Worm (Caenorhabditis elegans) whole organism, mixed stage, embryonic: Measurements from ENCODE around the gene Y52E8A.6.

Experiments
- M03D4.4 ChIP-seq: sonication (generic microtip); optimal IDR thresholded peaks from 2 replicates; lab custom pipeline; 2017; ENCODE audit warnings: mild to moderate bottlenecking, missing genetic modification characterization, missing compliant biosample characterization
- ceh-39 ChIP-seq: fragments of 150-350 bp; optimal IDR thresholded peaks from 2 replicates; lab custom pipeline; 2014; ENCODE audit warnings: missing biosample characterization, missing genetic modification characterization
- elt-3 ChIP-seq: fragments of 150-350 bp; optimal IDR thresholded peaks from 2 replicates; lab custom pipeline; 2014; ENCODE audit warnings: missing biosample characterization, missing genetic modification characterization
- lsy-2 ChIP-seq: fragments of 150-350 bp; optimal IDR thresholded peaks from 2 replicates; lab custom pipeline; 2014; ENCODE audit warnings: missing biosample characterization, missing genetic modification characterization
- nhr-12 ChIP-seq: fragments of 150-350 bp; optimal IDR thresholded peaks from 2 replicates; lab custom pipeline; 2014; ENCODE audit warnings: missing biosample characterization, missing genetic modification characterization
- nhr-237 ChIP-seq: fragments of 150-350 bp; optimal IDR thresholded peaks from 2 replicates; lab custom pipeline; 2014; ENCODE audit warnings: missing biosample characterization, missing genetic modification characterization
- nhr-76 ChIP-seq: sonication (generic microtip); optimal IDR thresholded peaks from 2 replicates; lab custom pipeline; 2017; ENCODE audit warnings: missing biosample characterization, missing genetic modification characterization
- pha-4 ChIP-seq: fragments of 150-350 bp; optimal IDR thresholded peaks from 2 replicates; lab custom pipeline; 2018; ENCODE audit warnings: missing biosample characterization, missing genetic modification reagents, missing genetic modification characterization
- snpc-4 ChIP-seq: fragments of 150-350 bp; optimal IDR thresholded peaks from 2 replicates; lab custom pipeline; 2014; ENCODE audit warnings: missing biosample characterization, missing genetic modification characterization
- tbx-8 ChIP-seq: fragments of 200-800 bp; sonication (Bioruptor generic); optimal IDR thresholded peaks from 2 replicates; lab custom pipeline; 2018; ENCODE audit warnings: mild to moderate bottlenecking, missing genetic modification characterization, moderate library complexity, missing compliant biosample characterization
- unc-39 ChIP-seq: fragments of 150-350 bp; optimal IDR thresholded peaks from 2 replicates; lab custom pipeline; 2014; ENCODE audit warnings: missing biosample characterization, missing genetic modification characterization
- unc-62 ChIP-seq: fragments of 150-350 bp; optimal IDR thresholded peaks from 2 replicates; lab custom pipeline; 2014; ENCODE audit warnings: missing biosample characterization, missing genetic modification reagents, missing genetic modification characterization
- ztf-11 ChIP-seq: fragments of 150-350 bp; optimal IDR thresholded peaks from 2 replicates; lab custom pipeline; 2014; ENCODE audit warnings: missing biosample characterization, missing genetic modification characterization

- TF ChIP-seq M03D4.4 (no peak), ztf-11 (tag; lab: Kevin White, UChicago) (no peak), nhr-76 (tag; lab: Kevin White, UChicago) (no peak), tbx-8 (GFP tag; lab: Kevin White, UChicago) (no peak), nhr-237 (tag; lab: Kevin White, UChicago) (no peak), ceh-39 (tag; lab: Kevin White, UChicago) (no peak), lsy-2 (tag; lab: Kevin White, UChicago) (no peak), pha-4 (no peak), nhr-12 (tag; lab: Kevin White, UChicago) (no peak), unc-39 (tag; lab: Kevin White, UChicago) (no peak), unc-62 (GFP tag; lab: Kevin White, UChicago) (no peak), elt-3 (tag; lab: Kevin White, UChicago) (no peak), snpc-4 (tag; lab: Kevin White, UChicago) (no peak)
Measured at ce11 chrII:4339882-4340281, 20.1 kb upstream of the Y52E8A.6 start, which contains the start of gene athp-2.
